Worm (Caenorhabditis elegans) whole organism, L1 larva: Measurements from ENCODE around the gene nhr-262.

Source experiments
- ces-1 ChIP-seq: fragments of 150-350 bp; optimal IDR thresholded peaks from 2 replicates; lab custom pipeline; 2014; ENCODE audit warnings: missing biosample characterization, missing genetic modification reagents, missing genetic modification characterization
- fos-1 ChIP-seq: fragments of 150-350 bp; optimal IDR thresholded peaks from 2 replicates; lab custom pipeline; 2014; ENCODE audit warnings: missing biosample characterization, missing genetic modification characterization

DNA sequence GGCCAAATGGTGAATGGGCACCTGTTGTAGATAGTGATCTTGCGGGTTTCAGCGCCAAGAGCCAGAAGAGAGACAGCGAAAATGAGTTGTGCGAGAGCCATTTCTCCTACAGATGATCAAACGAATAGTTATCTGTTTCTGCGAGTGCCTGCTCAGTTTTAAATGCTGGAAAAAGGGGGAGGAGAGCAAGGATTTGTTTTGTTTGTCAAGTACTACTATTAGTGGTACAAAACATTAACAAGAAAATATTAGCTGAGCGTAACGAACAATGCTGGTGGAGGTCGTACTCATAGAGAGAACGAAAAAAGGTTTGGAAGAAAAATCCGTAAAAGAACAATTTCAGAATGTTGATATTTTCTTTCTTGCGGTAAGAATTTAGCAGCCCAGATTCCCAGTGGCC, 33.3 kb upstream of the nhr-262 start, which contains the start of gene thn-4:
- TF ChIP-seq ces-1 (GFP tag; lab: Kevin White, UChicago), result no peak
- no peak for TF ChIP-seq fos-1 (tag; lab: Kevin White, UChicago)
